Worm (Caenorhabditis elegans) whole organism, mixed stage, embryonic: ENCODE results near the gene ttr-39.

ENCODE experiments used
- M03D4.4 ChIP-seq: sonication (generic microtip); optimal IDR thresholded peaks from 2 replicates; lab custom pipeline; 2017; ENCODE audit warnings: mild to moderate bottlenecking, missing genetic modification characterization, missing compliant biosample characterization
- blmp-1 ChIP-seq: fragments of 150-350 bp; optimal IDR thresholded peaks from 2 replicates; lab custom pipeline; 2014; ENCODE audit warnings: missing biosample characterization, missing genetic modification characterization
- ceh-39 ChIP-seq: fragments of 150-350 bp; optimal IDR thresholded peaks from 2 replicates; lab custom pipeline; 2014; ENCODE audit warnings: missing biosample characterization, missing genetic modification characterization
- ceh-43 ChIP-seq: fragments of 200-800 bp; sonication (Bioruptor generic); optimal IDR thresholded peaks from 2 replicates; lab custom pipeline; 2018; ENCODE audit warnings: mild to moderate bottlenecking, missing genetic modification characterization, moderate library complexity, missing compliant biosample characterization
- ceh-83 ChIP-seq: fragments of 200-800 bp; sonication (Bioruptor generic); optimal IDR thresholded peaks from 2 replicates; lab custom pipeline; 2018; ENCODE audit warnings: mild to moderate bottlenecking, missing genetic modification characterization, missing compliant biosample characterization
- ces-1 ChIP-seq: fragments of 150-350 bp; optimal IDR thresholded peaks from 2 replicates; lab custom pipeline; 2014; ENCODE audit warnings: missing biosample characterization, missing genetic modification reagents, missing genetic modification characterization
- cnd-1 ChIP-seq: fragments of 200-800 bp; sonication (Bioruptor generic); optimal IDR thresholded peaks from 2 replicates; lab custom pipeline; 2018; ENCODE audit warnings: mild to moderate bottlenecking, missing genetic modification characterization, missing compliant biosample characterization
- drap-1 ChIP-seq: fragments of 200-800 bp; sonication (Bioruptor generic); optimal IDR thresholded peaks from 3 replicates; lab custom pipeline; 2018; ENCODE audit warnings: mild to moderate bottlenecking, missing genetic modification characterization, missing compliant biosample characterization
- elt-1 ChIP-seq: sonication (generic microtip); optimal IDR thresholded peaks from 2 replicates; lab custom pipeline; 2017; ENCODE audit warnings: missing genetic modification characterization, mild to moderate bottlenecking, missing compliant biosample characterization, antibody characterized with exemption, moderate library complexity, borderline replicate concordance; ENCODE audit not compliant: insufficient read depth
- elt-3 ChIP-seq: fragments of 150-350 bp; optimal IDR thresholded peaks from 2 replicates; lab custom pipeline; 2014; ENCODE audit warnings: missing biosample characterization, missing genetic modification characterization
- flh-1 ChIP-seq: fragments of 200-800 bp; sonication (Bioruptor generic); optimal IDR thresholded peaks from 2 replicates; lab custom pipeline; 2018; ENCODE audit warnings: mild to moderate bottlenecking, missing genetic modification characterization, moderate library complexity, missing compliant biosample characterization
- ham-2 ChIP-seq: fragments of 200-800 bp; sonication (Bioruptor generic); optimal IDR thresholded peaks from 2 replicates; lab custom pipeline; 2018; ENCODE audit warnings: mild to moderate bottlenecking, missing genetic modification characterization, missing compliant biosample characterization
- lin-32 ChIP-seq: fragments of 200-800 bp; sonication (Bioruptor generic); optimal IDR thresholded peaks from 2 replicates; lab custom pipeline; 2018; ENCODE audit warnings: mild to moderate bottlenecking, missing genetic modification characterization, missing compliant biosample characterization
- lsy-2 ChIP-seq: fragments of 150-350 bp; optimal IDR thresholded peaks from 2 replicates; lab custom pipeline; 2014; ENCODE audit warnings: missing biosample characterization, missing genetic modification characterization
- mab-5 ChIP-seq: fragments of 150-350 bp; optimal IDR thresholded peaks from 2 replicates; lab custom pipeline; 2014; ENCODE audit warnings: missing biosample characterization, missing genetic modification characterization
- mep-1 ChIP-seq: fragments of 150-350 bp; optimal IDR thresholded peaks from 2 replicates; lab custom pipeline; 2017; ENCODE audit warnings: missing biosample characterization, missing genetic modification reagents, missing genetic modification characterization, inconsistent platforms
- nhr-12 ChIP-seq: fragments of 150-350 bp; optimal IDR thresholded peaks from 2 replicates; lab custom pipeline; 2014; ENCODE audit warnings: missing biosample characterization, missing genetic modification characterization
- nhr-2 ChIP-seq: fragments of 150-350 bp; optimal IDR thresholded peaks from 2 replicates; lab custom pipeline; 2014; ENCODE audit warnings: missing biosample characterization, missing genetic modification characterization
- nhr-237 ChIP-seq: fragments of 150-350 bp; optimal IDR thresholded peaks from 2 replicates; lab custom pipeline; 2014; ENCODE audit warnings: missing biosample characterization, missing genetic modification characterization
- nhr-28 ChIP-seq: fragments of 150-350 bp; optimal IDR thresholded peaks from 2 replicates; lab custom pipeline; 2014; ENCODE audit warnings: missing biosample characterization, missing genetic modification characterization
- nhr-76 ChIP-seq: sonication (generic microtip); optimal IDR thresholded peaks from 2 replicates; lab custom pipeline; 2017; ENCODE audit warnings: missing biosample characterization, missing genetic modification characterization
- pha-4 ChIP-seq: fragments of 150-350 bp; optimal IDR thresholded peaks from 2 replicates; lab custom pipeline; 2018; ENCODE audit warnings: missing biosample characterization, missing genetic modification reagents, missing genetic modification characterization
- snpc-4 ChIP-seq: fragments of 150-350 bp; optimal IDR thresholded peaks from 2 replicates; lab custom pipeline; 2014; ENCODE audit warnings: missing biosample characterization, missing genetic modification characterization
- unc-120 ChIP-seq: sonication (generic microtip); optimal IDR thresholded peaks from 2 replicates; lab custom pipeline; 2017; ENCODE audit warnings: missing genetic modification characterization, missing compliant biosample characterization; ENCODE audit not compliant: poor library complexity, severe bottlenecking
- unc-39 ChIP-seq: fragments of 150-350 bp; optimal IDR thresholded peaks from 2 replicates; lab custom pipeline; 2014; ENCODE audit warnings: missing biosample characterization, missing genetic modification characterization
- unc-62 ChIP-seq: fragments of 150-350 bp; optimal IDR thresholded peaks from 2 replicates; lab custom pipeline; 2014; ENCODE audit warnings: missing biosample characterization, missing genetic modification reagents, missing genetic modification characterization
- zip-8 ChIP-seq: fragments of 150-350 bp; optimal IDR thresholded peaks from 2 replicates; lab custom pipeline; 2014; ENCODE audit warnings: missing biosample characterization, missing genetic modification characterization
- ztf-11 ChIP-seq: fragments of 150-350 bp; optimal IDR thresholded peaks from 2 replicates; lab custom pipeline; 2014; ENCODE audit warnings: missing biosample characterization, missing genetic modification characterization

Gene ttr-39

ce11 chrIV:10095171-10095570, 5.5 kb upstream of the ttr-39 start, which contains the start of the genes C04G2.5 and msp-36:
C04G2.5 (minus strand) TSS chrIV:10095271.
msp-36 (plus strand) TSS chrIV:10095433.
- TF ChIP-seq nhr-237 (tag; lab: Kevin White, UChicago) (no peak), blmp-1 (tag; lab: Kevin White, UChicago) (no peak), cnd-1 (tag; lab: Kevin White, UChicago) (no peak), nhr-2 (tag; lab: Kevin White, UChicago) (no peak), snpc-4 (tag; lab: Kevin White, UChicago) (no peak), nhr-76 (tag; lab: Kevin White, UChicago) (no peak), mep-1 (tag; lab: Kevin White, UChicago) (no peak), lin-32 (GFP tag; lab: Kevin White, UChicago) (no peak), M03D4.4 (tag; lab: Kevin White, UChicago) (no peak), ztf-11 (tag; lab: Kevin White, UChicago) (no peak), ceh-39 (no peak), ceh-43 (GFP tag; lab: Kevin White, UChicago) (no peak), zip-8 (tag; lab: Kevin White, UChicago) (no peak), nhr-28 (tag; lab: Kevin White, UChicago) (no peak), flh-1 (GFP tag; lab: Kevin White, UChicago) (no peak), ham-2 (GFP tag; lab: Kevin White, UChicago) (no peak), ces-1 (GFP tag; lab: Kevin White, UChicago) (no peak), mab-5 (tag; lab: Kevin White, UChicago) (no peak)

- no peak for TF ChIP-seq nhr-12 (tag; lab: Kevin White, UChicago)
- no peak for TF ChIP-seq pha-4 (tag; lab: Kevin White, UChicago)
- peak; percentile 55 for TF ChIP-seq blmp-1 (tag; lab: Kevin White, UChicago)
- no peak for TF ChIP-seq elt-1 (tag; lab: Kevin White, UChicago)
- TF ChIP-seq snpc-4 (tag; lab: Kevin White, UChicago): no peak
These were observed 681 bp upstream of the ttr-39 start, which contains the start of gene ttbk-5 for ce11 chrIV:10090358-10090757. ttbk-5 (plus strand) TSS chrIV:10090658.

ce11 chrIV:10085401-10086187, 4.1 kb downstream of the ttr-39 start, which contains the start of the genes col-2 and ndc-80:
col-2 (minus strand) TSS chrIV:10085451.
ndc-80 (plus strand) TSS chrIV:10086137.
- TF ChIP-seq ces-1 (GFP tag; lab: Kevin White, UChicago): peak; percentile 60
- no peak for TF ChIP-seq drap-1 (GFP tag; lab: Kevin White, UChicago)
- peak; percentile 88 for TF ChIP-seq ceh-39
- TF ChIP-seq snpc-4 (tag; lab: Kevin White, UChicago): no peak
- TF ChIP-seq elt-1 (tag; lab: Kevin White, UChicago): no peak
- TF ChIP-seq pha-4 (tag; lab: Kevin White, UChicago): peak; percentile 44
- TF ChIP-seq unc-62 (GFP tag; lab: Kevin White, UChicago): peak; percentile 20
- TF ChIP-seq zip-8 (tag; lab: Kevin White, UChicago): no peak
- TF ChIP-seq nhr-237 (tag; lab: Kevin White, UChicago): peak; percentile 65
- no peak for TF ChIP-seq nhr-12 (tag; lab: Kevin White, UChicago)
- TF ChIP-seq lsy-2: peak; percentile 75
- TF ChIP-seq unc-120: peak; percentile 78
- no peak for TF ChIP-seq ceh-83

DNA sequence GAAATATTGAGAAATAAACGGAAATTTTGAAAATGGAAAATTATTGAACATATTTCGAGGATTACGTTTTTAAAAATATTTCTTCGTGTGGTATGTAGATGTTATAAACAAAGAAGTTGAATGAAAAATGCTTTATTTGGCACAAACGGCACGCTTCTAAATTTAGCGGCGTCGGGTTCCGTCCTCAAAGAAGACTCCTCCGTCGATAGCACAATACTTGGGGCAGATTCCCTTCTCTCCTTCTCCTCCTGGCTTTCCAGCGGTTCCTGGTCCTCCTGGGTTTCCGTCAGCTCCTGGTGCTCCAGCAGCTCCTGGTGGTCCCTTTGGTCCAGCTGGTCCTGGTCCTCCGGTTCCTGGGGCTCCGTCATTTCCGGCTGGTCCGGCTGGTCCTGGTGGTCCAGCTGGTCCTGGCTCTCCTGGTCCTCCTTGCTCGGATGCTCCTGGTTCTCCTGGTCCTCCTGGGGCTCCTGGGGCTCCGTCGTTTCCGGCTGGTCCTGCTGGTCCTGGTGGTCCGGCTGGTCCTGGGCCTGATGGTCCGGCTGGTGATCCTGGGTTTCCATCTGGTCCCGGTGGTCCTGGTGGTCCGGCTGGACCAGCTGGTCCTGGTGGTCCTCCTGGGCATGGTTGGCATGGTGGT, 5.2 kb downstream of the ttr-39 start, which contains the start of gene W01B6.8:
Gene W01B6.8, minus strand, starts transcription at position 51 of the 637 bp plus-strand sequence.
- TF ChIP-seq M03D4.4 (tag; lab: Kevin White, UChicago): no peak
- no peak for TF ChIP-seq nhr-2 (tag; lab: Kevin White, UChicago)
- no peak for TF ChIP-seq nhr-237 (tag; lab: Kevin White, UChicago)
- no peak for TF ChIP-seq flh-1 (GFP tag; lab: Kevin White, UChicago)
- no peak for TF ChIP-seq mep-1 (tag; lab: Kevin White, UChicago)
- TF ChIP-seq unc-39 (tag; lab: Kevin White, UChicago): no peak
- no peak for TF ChIP-seq lsy-2
- no peak for TF ChIP-seq nhr-12 (tag; lab: Kevin White, UChicago)
- TF ChIP-seq drap-1 (GFP tag; lab: Kevin White, UChicago): no peak
- no peak for TF ChIP-seq ztf-11 (tag; lab: Kevin White, UChicago)
- TF ChIP-seq nhr-76 (tag; lab: Kevin White, UChicago): no peak
- TF ChIP-seq elt-3 (tag; lab: Kevin White, UChicago): no peak
- TF ChIP-seq nhr-28 (tag; lab: Kevin White, UChicago): no peak
- TF ChIP-seq ceh-43 (GFP tag; lab: Kevin White, UChicago): no peak
- no peak for TF ChIP-seq unc-62 (GFP tag; lab: Kevin White, UChicago)
